Fruit fly (Drosophila melanogaster) whole organism, adult: Measurements from ENCODE around the gene Bin1.

Source experiments
- CG11617 ChIP-seq: fragments of 200-800 bp; sonication (Bioruptor generic); optimal IDR thresholded peaks from 2 replicates; lab custom pipeline; 2017; ENCODE audit warnings: mild to moderate bottlenecking, missing biosample characterization, missing genetic modification reagents, missing genetic modification characterization
- CG7101 ChIP-seq: fragments of 200-800 bp; sonication (Bioruptor generic); optimal IDR thresholded peaks from 2 replicates; lab custom pipeline; 2018; ENCODE audit warnings: missing biosample characterization, mild to moderate bottlenecking, missing genetic modification characterization, moderate library complexity
- Crg-1 ChIP-seq: fragments of 200-800 bp; sonication (Bioruptor generic); optimal IDR thresholded peaks from 2 replicates; lab custom pipeline; 2016; ENCODE audit warnings: missing biosample characterization, missing genetic modification characterization
- Hr96 ChIP-seq: fragments of 200-800 bp; sonication (Bioruptor generic); optimal IDR thresholded peaks from 2 replicates; lab custom pipeline; 2016; ENCODE audit warnings: missing biosample characterization, missing genetic modification characterization
- cic ChIP-seq: fragments of 200-800 bp; sonication (Bioruptor generic); optimal IDR thresholded peaks from 2 replicates; lab custom pipeline; 2017; ENCODE audit warnings: missing biosample characterization, mild to moderate bottlenecking, missing genetic modification characterization, moderate library complexity
- cnc ChIP-seq, 2 experiments: fragments of >200 bp; optimal IDR thresholded peaks; 2 replicates each; lab custom pipeline; 2017
- kay ChIP-seq: fragments of 200-800 bp; sonication (Bioruptor generic); peaks from one replicate; lab custom pipeline; 2016; ENCODE audit warnings: missing biosample characterization, missing genetic modification characterization, borderline replicate concordance
- ovo ChIP-seq: fragments of 200-800 bp; sonication (Bioruptor generic); optimal IDR thresholded peaks from 2 replicates; lab custom pipeline; 2016; ENCODE audit warnings: missing biosample characterization, missing genetic modification characterization
- pad ChIP-seq: fragments of 200-800 bp; sonication (Bioruptor generic); optimal IDR thresholded peaks from 3 replicates; lab custom pipeline; 2017; ENCODE audit warnings: missing biosample characterization, missing genetic modification characterization, mild to moderate bottlenecking, moderate library complexity, missing genetic modification reagents
- toe ChIP-seq: fragments of 200-800 bp; sonication (Bioruptor generic); optimal IDR thresholded peaks from 2 replicates; lab custom pipeline; 2016; ENCODE audit warnings: missing biosample characterization, missing genetic modification characterization

DNA sequence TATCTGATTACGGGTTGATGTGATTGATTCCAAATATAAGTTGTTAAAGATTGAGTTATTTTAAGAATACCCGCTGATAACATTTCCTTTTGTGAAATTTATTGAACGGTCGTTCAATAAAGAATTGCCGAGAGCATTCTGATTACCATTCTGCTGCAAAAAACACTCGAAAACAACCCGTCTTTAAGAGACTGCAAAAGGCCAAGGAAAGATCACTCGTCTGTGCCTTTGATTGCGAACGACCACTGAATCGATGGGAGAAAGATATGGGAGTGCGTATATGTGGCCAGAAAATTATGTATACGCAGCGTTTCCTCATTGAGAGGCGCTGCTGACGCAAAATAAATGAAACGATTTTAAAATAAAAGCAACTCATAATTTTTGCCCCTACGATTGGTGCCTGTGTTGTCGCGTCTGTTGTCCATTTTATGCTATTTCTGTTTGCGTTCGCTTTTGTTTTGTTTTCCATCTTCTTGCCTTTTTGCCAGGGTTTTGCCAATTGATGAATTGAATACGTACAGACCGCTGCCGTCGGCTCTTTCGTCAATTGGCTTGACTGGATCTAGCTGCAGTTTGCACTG lies 909 bp upstream of the Bin1 start:
- TF ChIP-seq Hr96 (GFP tag; lab: Kevin White, UChicago) = no peak
- TF ChIP-seq ovo (GFP tag; lab: Kevin White, UChicago) = no peak
- TF ChIP-seq cic = no peak
- no peak for TF ChIP-seq pad (GFP tag; lab: Kevin White, UChicago)
- no peak for TF ChIP-seq CG7101 (tag; lab: Kevin White, UChicago)
- TF ChIP-seq cnc (optimal IDR thresholded peaks at IDR 0.05; lab: Kevin White, UChicago) = no peak
- TF ChIP-seq Crg-1 (GFP tag; lab: Kevin White, UChicago) = no peak
- TF ChIP-seq CG11617 (GFP tag; lab: Kevin White, UChicago) = no peak
- TF ChIP-seq toe (GFP tag; lab: Kevin White, UChicago) = no peak
- TF ChIP-seq kay = no peak
